Worm (Caenorhabditis elegans) whole organism, young adult: ENCODE data around the gene F09D12.2.

Source experiments
- B0336.3 ChIP-seq: fragments of 200-800 bp; sonication (Bioruptor generic); IDR thresholded peaks from 2 replicates; pipeline ENCODE4 v1.3.6; 2022; ENCODE audit warnings: missing genetic modification characterization, missing compliant biosample characterization
- K11D2.4 ChIP-seq: fragments of 200-800 bp; sonication (Bioruptor generic); IDR thresholded peaks from 2 replicates; pipeline ENCODE4 v1.3.6; 2022; ENCODE audit warnings: missing genetic modification reagents, missing genetic modification characterization, missing compliant biosample characterization
- K12H6.12 ChIP-seq: fragments of 200-800 bp; sonication (Bioruptor generic); optimal IDR thresholded peaks from 2 replicates; lab custom pipeline; 2018; ENCODE audit warnings: mild to moderate bottlenecking, missing genetic modification characterization, missing compliant biosample characterization
- T07F8.4 ChIP-seq: sonication (generic microtip); optimal IDR thresholded peaks from 2 replicates; lab custom pipeline; 2016; ENCODE audit warnings: mild to moderate bottlenecking, missing genetic modification characterization, moderate library complexity, missing compliant biosample characterization
- T26A5.8 ChIP-seq: sonication (generic microtip); optimal IDR thresholded peaks from 2 replicates; lab custom pipeline; 2016; ENCODE audit warnings: missing genetic modification characterization, missing compliant biosample characterization
- Y53F4B.3 ChIP-seq: fragments of 200-800 bp; sonication (Bioruptor generic); IDR thresholded peaks from 2 replicates; pipeline ENCODE4 v1.3.6; 2022; ENCODE audit warnings: missing genetic modification reagents, missing genetic modification characterization, missing compliant biosample characterization
- akir-1 ChIP-seq: fragments of 200-800 bp; sonication (Bioruptor generic); optimal IDR thresholded peaks from 2 replicates; lab custom pipeline; 2018; ENCODE audit warnings: mild to moderate bottlenecking, missing genetic modification characterization, moderate library complexity, missing compliant biosample characterization
- atf-7 ChIP-seq: sonication (generic microtip); optimal IDR thresholded peaks from 2 replicates; lab custom pipeline; 2017; ENCODE audit warnings: mild to moderate bottlenecking, missing genetic modification characterization, missing compliant biosample characterization
- attf-3 ChIP-seq: fragments of 200-800 bp; sonication (Bioruptor generic); conservative IDR thresholded peaks from 2 replicates; pipeline ENCODE4 v1.3.6; 2022; ENCODE audit warnings: missing genetic modification reagents, missing genetic modification characterization, missing compliant biosample characterization
- bed-2 ChIP-seq: fragments of 200-800 bp; sonication (Bioruptor generic); IDR thresholded peaks from 2 replicates; pipeline ENCODE4 v1.3.6; 2022; ENCODE audit warnings: missing genetic modification reagents, missing genetic modification characterization, missing compliant biosample characterization
- cebp-2 ChIP-seq: fragments of 200-800 bp; sonication (Bioruptor generic); IDR thresholded peaks from 2 replicates; pipeline ENCODE4 v1.3.6; 2022; ENCODE audit warnings: missing genetic modification characterization, missing compliant biosample characterization
- dpff-1 ChIP-seq: sonication (generic microtip); optimal IDR thresholded peaks from 2 replicates; lab custom pipeline; 2017; ENCODE audit warnings: mild to moderate bottlenecking, missing genetic modification characterization, missing compliant biosample characterization
- egrh-3 ChIP-seq: fragments of 200-800 bp; sonication (Bioruptor generic); IDR thresholded peaks from 2 replicates; pipeline ENCODE4 v1.3.6; 2022; ENCODE audit warnings: missing genetic modification reagents, missing genetic modification characterization, missing compliant biosample characterization
- hlh-12 ChIP-seq: sonication (generic microtip); optimal IDR thresholded peaks from 2 replicates; lab custom pipeline; 2016; ENCODE audit warnings: missing genetic modification characterization, missing compliant biosample characterization
- hmg-1.2 ChIP-seq: fragments of 200-800 bp; sonication (Bioruptor generic); IDR thresholded peaks from 2 replicates; pipeline ENCODE4 v1.3.6; 2022; ENCODE audit warnings: missing genetic modification reagents, missing genetic modification characterization, missing compliant biosample characterization
- hrde-1 ChIP-seq: sonication (generic microtip); optimal IDR thresholded peaks from 2 replicates; lab custom pipeline; 2016; ENCODE audit warnings: missing genetic modification characterization, mild to moderate bottlenecking, missing compliant biosample characterization, moderate library complexity, missing genotype, missing genetic modification reagents, borderline replicate concordance
- lin-35 ChIP-seq, 3 experiments: fragments of 150-350 bp in 2 of 3; sonication (generic microtip) in 1 of 3; optimal IDR thresholded peaks; 2 replicates each; lab custom pipeline; 2014 to 2018; ENCODE audit warnings: missing biosample characterization in 3 of 3, missing genetic modification characterization in 3 of 3, missing genetic modification reagents in 3 of 3
- lsy-27 ChIP-seq: sonication (generic microtip); optimal IDR thresholded peaks from 2 replicates; lab custom pipeline; 2017; ENCODE audit warnings: missing genetic modification characterization, mild to moderate bottlenecking, missing compliant biosample characterization, antibody characterized with exemption, missing genotype, borderline replicate concordance; ENCODE audit not compliant: insufficient read depth
- madf-3 ChIP-seq: fragments of 200-800 bp; sonication (Bioruptor generic); IDR thresholded peaks from 2 replicates; pipeline ENCODE4 v1.3.6; 2022; ENCODE audit warnings: missing genetic modification reagents, missing genetic modification characterization, missing compliant biosample characterization
- mxl-1 ChIP-seq: sonication (generic microtip); optimal IDR thresholded peaks from 2 replicates; lab custom pipeline; 2016; ENCODE audit warnings: missing genetic modification characterization, missing compliant biosample characterization
- nhr-179 ChIP-seq: sonication (generic microtip); optimal IDR thresholded peaks from 2 replicates; lab custom pipeline; 2016; ENCODE audit warnings: mild to moderate bottlenecking, missing genetic modification characterization, missing compliant biosample characterization
- nhr-80 ChIP-seq: sonication (generic microtip); optimal IDR thresholded peaks from 2 replicates; lab custom pipeline; 2016; ENCODE audit warnings: missing genetic modification characterization, missing compliant biosample characterization
- nhr-90 ChIP-seq: sonication (generic microtip); optimal IDR thresholded peaks from 2 replicates; lab custom pipeline; 2016; ENCODE audit warnings: missing genotype, mild to moderate bottlenecking, missing genetic modification characterization, missing compliant biosample characterization
- rcor-1 ChIP-seq: fragments of 200-800 bp; sonication (Bioruptor generic); IDR thresholded peaks from 2 replicates; pipeline ENCODE4 v1.3.6; 2022; ENCODE audit warnings: missing genetic modification reagents, missing genetic modification characterization, missing compliant biosample characterization
- rec-8 ChIP-seq, 2 experiments: sonication (generic microtip); optimal IDR thresholded peaks; 2 replicates each; lab custom pipeline; 2016; ENCODE audit warnings: mild to moderate bottlenecking in 2 of 2, missing genetic modification characterization in 2 of 2, missing genetic modification reagents in 2 of 2, missing genotype in 2 of 2, missing biosample characterization in 1 of 2, missing compliant biosample characterization in 1 of 2, moderate library complexity in 1 of 2
- repo-1 ChIP-seq: sonication (generic microtip); optimal IDR thresholded peaks from 2 replicates; lab custom pipeline; 2017; ENCODE audit warnings: mild to moderate bottlenecking, missing genetic modification characterization, missing compliant biosample characterization
- rpc-1 ChIP-seq, 2 experiments: fragments of 150-350 bp in 1 of 2; sonication (generic microtip) in 1 of 2; optimal IDR thresholded peaks; 2 replicates each; lab custom pipeline; 2014 to 2018; ENCODE audit warnings: missing biosample characterization in 1 of 2, missing genetic modification characterization in 1 of 2, missing genetic modification reagents in 1 of 2, missing genotype in 1 of 2
- sea-2 ChIP-seq: fragments of 200-800 bp; sonication (Bioruptor generic); IDR thresholded peaks from 2 replicates; pipeline ENCODE4 v1.3.6; 2022; ENCODE audit warnings: missing genetic modification characterization, missing compliant biosample characterization
- snpc-1.1 ChIP-seq: sonication (generic microtip); optimal IDR thresholded peaks from 2 replicates; lab custom pipeline; 2017; ENCODE audit warnings: missing genetic modification characterization, mild to moderate bottlenecking, missing compliant biosample characterization, antibody characterized with exemption, moderate library complexity, missing genotype, missing genetic modification reagents; ENCODE audit not compliant: insufficient read depth
- snpc-3.4 ChIP-seq: sonication (generic microtip); optimal IDR thresholded peaks from 2 replicates; lab custom pipeline; 2017; ENCODE audit warnings: missing genetic modification characterization, mild to moderate bottlenecking, missing compliant biosample characterization, antibody characterized with exemption, moderate library complexity, missing genotype, missing genetic modification reagents
- sptf-2 ChIP-seq: fragments of 200-800 bp; sonication (Bioruptor generic); optimal IDR thresholded peaks from 2 replicates; lab custom pipeline; 2018; ENCODE audit warnings: mild to moderate bottlenecking, missing genetic modification characterization, missing compliant biosample characterization
- unc-130 ChIP-seq: sonication (generic microtip); optimal IDR thresholded peaks from 2 replicates; lab custom pipeline; 2016; ENCODE audit warnings: missing genetic modification reagents, missing genetic modification characterization, missing compliant biosample characterization
- xnd-1 ChIP-seq: sonication (generic microtip); optimal IDR thresholded peaks from 2 replicates; lab custom pipeline; 2016; ENCODE audit warnings: missing genotype, missing genetic modification reagents, missing genetic modification characterization, missing compliant biosample characterization
- zim-3 ChIP-seq: sonication (generic microtip); optimal IDR thresholded peaks from 2 replicates; lab custom pipeline; 2017; ENCODE audit warnings: mild to moderate bottlenecking, missing genetic modification characterization, moderate library complexity, missing compliant biosample characterization
- ztf-18 ChIP-seq: sonication (generic microtip); optimal IDR thresholded peaks from 2 replicates; lab custom pipeline; 2016; ENCODE audit warnings: missing genotype, mild to moderate bottlenecking, missing genetic modification characterization, missing compliant biosample characterization
- ztf-22 ChIP-seq: fragments of 200-800 bp; sonication (Bioruptor generic); optimal IDR thresholded peaks from 2 replicates; lab custom pipeline; 2018; ENCODE audit warnings: mild to moderate bottlenecking, missing genetic modification characterization, moderate library complexity, missing compliant biosample characterization
- ztf-25 ChIP-seq: fragments of 200-800 bp; sonication (Bioruptor generic); IDR thresholded peaks from 2 replicates; pipeline ENCODE4 v1.3.6; 2022; ENCODE audit warnings: missing genetic modification reagents, missing genetic modification characterization, missing compliant biosample characterization
- ztf-26 ChIP-seq: sonication (generic microtip); optimal IDR thresholded peaks from 2 replicates; lab custom pipeline; 2017; ENCODE audit warnings: missing genetic modification characterization, missing compliant biosample characterization
- ztf-28 ChIP-seq: fragments of 200-800 bp; sonication (Bioruptor generic); IDR thresholded peaks from 2 replicates; pipeline ENCODE4 v1.3.6; 2022; ENCODE audit warnings: missing genetic modification reagents, missing genetic modification characterization, missing compliant biosample characterization
- ztf-3 ChIP-seq: fragments of 200-800 bp; sonication (Bioruptor generic); optimal IDR thresholded peaks from 2 replicates; lab custom pipeline; 2018; ENCODE audit warnings: mild to moderate bottlenecking, missing genetic modification characterization, missing compliant biosample characterization

Gene F09D12.2

DNA sequence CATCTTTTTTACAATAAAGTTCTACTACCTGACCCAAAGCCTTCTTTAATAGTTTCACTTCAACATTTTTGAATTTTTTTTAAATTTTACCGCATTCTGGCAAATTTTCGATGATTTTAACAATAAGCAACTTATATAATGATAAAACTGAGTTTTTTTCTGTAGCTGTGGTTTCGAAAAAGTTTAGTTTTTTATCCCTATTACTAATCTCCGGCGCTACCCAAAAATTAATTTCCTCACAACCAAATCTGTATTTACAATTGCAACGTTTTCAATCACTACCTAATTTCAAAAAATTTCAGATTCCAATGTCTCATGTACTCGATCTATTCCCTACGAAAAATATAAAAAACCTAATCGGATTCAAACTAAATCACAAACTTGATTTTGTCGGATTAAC, 23.1 kb upstream of the F09D12.2 start, which contains the start of gene F58E2.3:
TSS of gene F58E2.3 (plus strand) at position 301 of the 400 bp plus-strand sequence.
- no peak for TF ChIP-seq ztf-22 (GFP tag; lab: Kevin White, UChicago)
- no peak for TF ChIP-seq xnd-1 (tag; lab: Kevin White, UChicago)
- TF ChIP-seq ztf-3 = no peak
- TF ChIP-seq hrde-1 (tag; lab: Kevin White, UChicago) = no peak

DNA sequence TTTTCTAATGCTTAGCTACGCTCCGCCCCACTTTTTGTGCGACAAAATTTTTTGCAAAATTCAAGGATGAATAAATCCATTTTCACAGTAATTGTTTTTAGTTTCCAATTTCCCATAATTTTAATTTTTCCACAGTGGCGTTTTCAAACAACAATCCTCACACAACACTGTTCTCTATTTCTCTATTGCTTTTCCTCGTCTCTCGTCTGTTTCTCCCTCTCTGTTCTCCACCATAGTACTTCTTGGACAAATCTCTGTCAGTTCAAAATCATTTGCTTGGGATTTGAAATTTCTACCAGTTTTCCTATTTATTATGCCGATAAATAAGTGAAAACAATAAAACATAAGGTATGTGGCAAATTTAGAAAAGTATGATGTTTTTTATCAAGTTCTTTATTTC, 19.3 kb upstream of the F09D12.2 start, which contains the start of gene F58E2.4:
TSS of gene F58E2.4 (plus strand) at position 134 of the 400 bp plus-strand sequence.
- TF ChIP-seq madf-3 (GFP tag; lab: Robert Waterston, UW) = no peak
- peak; percentile 67; the same call in 1 of the 2 replicates for TF ChIP-seq hmg-1.2
- TF ChIP-seq ztf-18 (tag; lab: Kevin White, UChicago) = no peak

DNA sequence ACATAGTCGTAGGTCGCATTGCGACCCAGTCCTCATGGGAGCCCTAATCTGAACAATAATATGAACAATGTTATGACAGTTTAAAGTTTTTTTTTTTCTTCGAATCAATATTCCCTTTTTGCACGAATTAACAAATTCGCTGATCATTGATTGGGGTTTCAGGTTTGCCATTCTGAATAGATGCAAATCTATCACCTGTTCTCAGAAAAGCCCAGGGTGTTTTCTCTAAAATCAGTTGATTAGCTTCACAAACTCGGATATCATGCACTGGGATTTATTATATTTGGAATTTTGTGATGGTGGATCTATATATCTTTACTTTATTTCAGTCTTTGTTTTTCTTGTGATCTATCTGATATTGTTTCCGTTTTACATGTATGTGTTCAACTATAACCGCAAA, 9.3 kb upstream of the F09D12.2 start, which contains the start of gene srz-23:
TSS of gene srz-23 (plus strand) at position 263 of the 400 bp plus-strand sequence.
- TF ChIP-seq sptf-2 (GFP tag; lab: Kevin White, UChicago) (no peak), lin-35 (GFP tag; optimal IDR thresholded peaks at IDR 0.05; lab: Kevin White, UChicago) (no peak), bed-2 (GFP tag; lab: Robert Waterston, UW) (no peak), nhr-179 (tag; lab: Kevin White, UChicago) (no peak), ztf-28 (no peak), attf-3 (GFP tag; lab: Robert Waterston, UW) (no peak), dpff-1 (no peak), ztf-22 (GFP tag; lab: Kevin White, UChicago) (no peak), akir-1 (no peak), K11D2.4 (GFP tag; lab: Robert Waterston, UW) (no peak), T07F8.4 (tag; lab: Kevin White, UChicago) (no peak), repo-1 (no peak), Y53F4B.3 (no peak), zim-3 (no peak), snpc-1.1 (tag; lab: Kevin White, UChicago) (no peak), egrh-3 (no peak), unc-130 (GFP tag; lab: Kevin White, UChicago) (no peak), K12H6.12 (tag; lab: Kevin White, UChicago) (no peak), nhr-80 (no peak)

DNA sequence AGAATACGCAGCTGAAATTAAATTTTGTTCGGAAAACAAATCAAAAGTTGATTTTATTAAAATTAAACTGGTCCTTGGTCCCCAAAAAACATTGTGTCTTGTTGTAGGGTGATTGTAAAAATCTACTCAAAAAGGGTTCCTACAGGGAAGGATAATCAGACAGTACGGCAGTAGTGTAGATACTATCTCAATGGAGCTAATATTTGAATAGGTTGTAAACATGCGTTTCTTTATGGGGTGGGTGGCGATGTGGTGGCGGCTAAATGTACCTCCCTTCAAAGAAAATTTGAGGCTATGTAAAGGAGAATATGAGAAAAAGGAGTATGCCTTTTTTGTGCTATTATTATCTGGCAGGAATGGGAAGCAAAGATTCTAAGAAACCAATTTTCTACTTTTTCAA, 8.5 kb upstream of the F09D12.2 start:
- TF ChIP-seq atf-7 (tag; lab: Kevin White, UChicago) (no peak), cebp-2 (no peak), K12H6.12 (tag; lab: Kevin White, UChicago) (no peak)

DNA sequence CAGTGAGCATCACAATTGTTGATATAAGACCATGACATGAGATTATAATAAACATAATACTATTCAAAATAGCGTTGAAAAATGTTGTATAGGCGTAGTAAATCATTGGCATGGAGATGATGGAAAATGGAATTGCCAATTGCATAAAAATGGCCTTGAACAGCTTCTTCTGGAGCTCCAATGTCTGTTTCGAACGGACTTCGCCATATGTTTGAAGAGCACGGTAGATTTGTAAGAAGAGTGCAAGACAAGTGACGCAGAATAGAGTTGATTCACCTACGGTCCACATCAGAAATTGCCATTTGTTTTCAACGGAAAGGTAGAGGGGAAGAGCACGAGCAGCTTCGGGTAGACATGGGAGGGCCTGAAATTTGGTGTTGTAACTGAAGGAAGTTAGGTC, 3.3 kb upstream of the F09D12.2 start:
- no peak for TF ChIP-seq hlh-12 (tag; lab: Kevin White, UChicago)
- no peak for TF ChIP-seq ztf-26
- no peak for TF ChIP-seq sea-2
- no peak for TF ChIP-seq rcor-1
- no peak for TF ChIP-seq mxl-1 (tag; lab: Kevin White, UChicago)
- TF ChIP-seq nhr-179 (tag; lab: Kevin White, UChicago) = no peak

DNA sequence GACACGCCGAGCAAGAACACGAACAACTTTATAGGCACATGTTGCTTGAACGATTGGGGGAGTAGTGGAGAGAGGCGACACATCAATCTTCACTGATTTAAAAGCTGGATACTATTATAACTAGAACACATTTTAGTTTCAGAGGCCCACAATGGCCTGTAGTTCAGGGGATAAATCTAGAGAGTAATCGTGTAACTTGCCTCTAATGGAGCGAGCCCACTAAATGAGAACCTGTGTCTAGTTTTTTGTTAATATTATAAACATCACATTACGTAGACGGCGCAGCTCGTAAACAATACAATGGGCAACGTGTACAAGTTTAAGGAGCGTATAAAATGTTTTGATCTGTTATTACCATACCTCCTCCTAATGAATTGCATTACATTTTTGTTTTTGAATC, 613 bp upstream of the F09D12.2 start, which contains the start of gene F58E2.5:
TSS of gene F58E2.5 (plus strand) at position 301 of the 400 bp plus-strand sequence.
- TF ChIP-seq ztf-25 = no peak
- no peak for TF ChIP-seq rcor-1
- no peak for TF ChIP-seq nhr-90 (tag; lab: Kevin White, UChicago)
- TF ChIP-seq T26A5.8 = no peak
- no peak for TF ChIP-seq Y53F4B.3
- no peak for TF ChIP-seq rpc-1 (optimal IDR thresholded peaks at IDR 0.05; lab: Kevin White, UChicago)
- TF ChIP-seq rpc-1 (tag; optimal IDR thresholded peaks at IDR 0.05; lab: Kevin White, UChicago) = no peak
- no peak for TF ChIP-seq lsy-27 (tag; lab: Kevin White, UChicago)
- no peak for TF ChIP-seq B0336.3
- no peak for TF ChIP-seq snpc-3.4
- TF ChIP-seq ztf-28 = no peak
- no peak for TF ChIP-seq rec-8 (tag; optimal IDR thresholded peaks at IDR 0.05; lab: Kevin White, UChicago)
- TF ChIP-seq bed-2 (GFP tag; lab: Robert Waterston, UW) = no peak
